Worm (Caenorhabditis elegans): ENCODE results near the gene gcy-19.

ce11 chrII:3249406-3249805, 9.7 kb downstream of the gcy-19 start, which contains the start of gene clec-124:
- TF ChIP-seq sox-4 (tag; optimal IDR thresholded peaks at IDR 0.05), result no peak
- TF ChIP-seq ahr-1 (tag; optimal IDR thresholded peaks at IDR 0.05), result no peak
- TF ChIP-seq unc-55 (GFP tag; optimal IDR thresholded peaks at IDR 0.05), result no peak
- TF ChIP-seq ceh-31 (tag; optimal IDR thresholded peaks at IDR 0.05), result no peak
- TF ChIP-seq ceh-2 (tag; optimal IDR thresholded peaks at IDR 0.05), result no peak
- TF ChIP-seq ama-1 (optimal IDR thresholded peaks at IDR 0.05), result no peak
- TF ChIP-seq rnt-1 (tag; optimal IDR thresholded peaks at IDR 0.05), result no peak

All from whole organism, late embryonic.